Worm (Caenorhabditis elegans): ENCODE data around the gene F39E9.14.

DNA sequence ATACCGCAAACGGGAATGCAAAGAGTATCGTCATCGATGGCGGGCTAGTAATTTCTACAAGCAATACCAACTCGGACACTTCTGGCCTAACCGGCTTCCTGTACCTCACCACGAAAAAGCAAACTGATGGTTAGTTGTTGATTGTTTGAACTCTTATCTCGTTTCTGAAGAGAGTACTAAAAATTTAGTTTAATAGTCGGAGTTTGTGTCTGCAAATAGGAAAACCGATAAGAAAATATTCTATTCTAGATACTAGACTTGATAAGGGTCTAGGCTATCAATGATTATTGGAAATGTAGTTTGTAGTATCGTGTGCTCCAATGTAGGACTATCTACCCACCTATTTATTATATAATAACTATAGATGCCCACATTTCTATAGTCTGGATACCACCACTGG, 28.4 kb upstream of the F39E9.14 start:
- no peak for TF ChIP-seq nhr-12 (tag; optimal IDR thresholded peaks at IDR 0.05)
- no peak for TF ChIP-seq snpc-4 (tag; optimal IDR thresholded peaks at IDR 0.05)

Measured in whole organism, mixed stage, embryonic.